Worm (Caenorhabditis elegans): Measurements from ENCODE around the gene T02D1.9.

T02D1.9 gene

ce11 chrIV:17426970-17427369 is 19.6 kb upstream of the T02D1.9 start:
- TF ChIP-seq dao-5 (tag; optimal IDR thresholded peaks at IDR 0.05) (no peak), him-1 (tag; optimal IDR thresholded peaks at IDR 0.05) (no peak), W03F9.2 (tag; optimal IDR thresholded peaks at IDR 0.05) (no peak)

- TF ChIP-seq dao-5 (tag; optimal IDR thresholded peaks at IDR 0.05) (no peak), W03F9.2 (tag; optimal IDR thresholded peaks at IDR 0.05) (no peak), him-1 (tag; optimal IDR thresholded peaks at IDR 0.05) (no peak)
Measured at ce11 chrIV:17417723-17418122, 10.3 kb upstream of the T02D1.9 start, which contains the start of gene npr-26. npr-26 (minus strand) TSS chrIV:17417823.

- TF ChIP-seq dao-5 (tag; optimal IDR thresholded peaks at IDR 0.05): no peak
- no peak for TF ChIP-seq W03F9.2 (tag; optimal IDR thresholded peaks at IDR 0.05)
- TF ChIP-seq him-1 (tag; optimal IDR thresholded peaks at IDR 0.05): no peak
Measured at ce11 chrIV:17413343-17413742, 6.0 kb upstream of the T02D1.9 start.

ce11 chrIV:17407025-17407424 is 366 bp downstream of the T02D1.9 start, which contains the start of gene T02D1.7:
T02D1.7 (minus strand) TSS chrIV:17407125.
- TF ChIP-seq dao-5 (tag; optimal IDR thresholded peaks at IDR 0.05) (no peak), him-1 (tag; optimal IDR thresholded peaks at IDR 0.05) (no peak), W03F9.2 (tag; optimal IDR thresholded peaks at IDR 0.05) (no peak)

ce11 chrIV:17406119-17406518 is 1.3 kb downstream of the T02D1.9 start:
- no peak for TF ChIP-seq W03F9.2 (tag; optimal IDR thresholded peaks at IDR 0.05)

ce11 chrIV:17405530-17405929 is 1.9 kb downstream of the T02D1.9 start, which contains the start of gene pmp-4:
pmp-4 (minus strand) TSS chrIV:17405630.
- no peak for TF ChIP-seq dao-5 (tag; optimal IDR thresholded peaks at IDR 0.05)
- no peak for TF ChIP-seq W03F9.2 (tag; optimal IDR thresholded peaks at IDR 0.05)
- TF ChIP-seq him-1 (tag; optimal IDR thresholded peaks at IDR 0.05): no peak

- TF ChIP-seq dao-5 (tag; optimal IDR thresholded peaks at IDR 0.05) (no peak), W03F9.2 (tag; optimal IDR thresholded peaks at IDR 0.05) (no peak), him-1 (tag; optimal IDR thresholded peaks at IDR 0.05) (no peak)
Measured at ce11 chrIV:17399455-17399854, 7.9 kb downstream of the T02D1.9 start, which contains the start of gene T02D1.4. T02D1.4 (plus strand) TSS chrIV:17399755.

ce11 chrIV:17395910-17396309 is 11.5 kb downstream of the T02D1.9 start, which contains the start of gene sru-15:
sru-15 (plus strand) TSS chrIV:17396210.
- no peak for TF ChIP-seq W03F9.2 (tag; optimal IDR thresholded peaks at IDR 0.05)

- TF ChIP-seq him-1 (tag; optimal IDR thresholded peaks at IDR 0.05) (no peak), W03F9.2 (tag; optimal IDR thresholded peaks at IDR 0.05) (no peak), dao-5 (tag; optimal IDR thresholded peaks at IDR 0.05) (no peak)
Measured at ce11 chrIV:17387442-17387967, 19.9 kb downstream of the T02D1.9 start, which contains the start of gene T02D1.8. T02D1.8 (minus strand) TSS chrIV:17387492.

- no peak for TF ChIP-seq W03F9.2 (tag; optimal IDR thresholded peaks at IDR 0.05)
- TF ChIP-seq dao-5 (tag; optimal IDR thresholded peaks at IDR 0.05): no peak
- no peak for TF ChIP-seq him-1 (tag; optimal IDR thresholded peaks at IDR 0.05)
Measured at ce11 chrIV:17383046-17383445, 24.3 kb downstream of the T02D1.9 start, which contains the start of gene C30H6.12. C30H6.12 (plus strand) TSS chrIV:17383346.

ce11 chrIV:17382029-17382428 is 25.4 kb downstream of the T02D1.9 start, which contains the start of gene C30H6.8:
C30H6.8 (plus strand) TSS chrIV:17382329.
- TF ChIP-seq dao-5 (tag; optimal IDR thresholded peaks at IDR 0.05) (no peak), W03F9.2 (tag; optimal IDR thresholded peaks at IDR 0.05) (no peak), him-1 (tag; optimal IDR thresholded peaks at IDR 0.05) (no peak)

ce11 chrIV:17380061-17380680 is 27.2 kb downstream of the T02D1.9 start, which contains the start of the genes C30H6.9 and dlat-2:
C30H6.9 (minus strand) TSS chrIV:17380170.
dlat-2 (plus strand) TSS chrIV:17380626.
- TF ChIP-seq W03F9.2 (tag; optimal IDR thresholded peaks at IDR 0.05) (peak; percentile 76), him-1 (tag; optimal IDR thresholded peaks at IDR 0.05) (no peak)

ce11 chrIV:17376127-17376526 is 31.3 kb downstream of the T02D1.9 start, which contains the start of gene haf-1:
haf-1 (plus strand) TSS chrIV:17376427.
- TF ChIP-seq W03F9.2 (tag; optimal IDR thresholded peaks at IDR 0.05): no peak
- no peak for TF ChIP-seq him-1 (tag; optimal IDR thresholded peaks at IDR 0.05)
- no peak for TF ChIP-seq dao-5 (tag; optimal IDR thresholded peaks at IDR 0.05)

- TF ChIP-seq dao-5 (tag; optimal IDR thresholded peaks at IDR 0.05): no peak
- no peak for TF ChIP-seq W03F9.2 (tag; optimal IDR thresholded peaks at IDR 0.05)
- TF ChIP-seq him-1 (tag; optimal IDR thresholded peaks at IDR 0.05): no peak
Measured at ce11 chrIV:17371469-17371868, 35.9 kb downstream of the T02D1.9 start, which contains the start of gene C30H6.5. C30H6.5 (plus strand) TSS chrIV:17371769.
